Fruit fly (Drosophila melanogaster): Measurements from ENCODE around the gene CG7131.

The CG7131 gene

DNA sequence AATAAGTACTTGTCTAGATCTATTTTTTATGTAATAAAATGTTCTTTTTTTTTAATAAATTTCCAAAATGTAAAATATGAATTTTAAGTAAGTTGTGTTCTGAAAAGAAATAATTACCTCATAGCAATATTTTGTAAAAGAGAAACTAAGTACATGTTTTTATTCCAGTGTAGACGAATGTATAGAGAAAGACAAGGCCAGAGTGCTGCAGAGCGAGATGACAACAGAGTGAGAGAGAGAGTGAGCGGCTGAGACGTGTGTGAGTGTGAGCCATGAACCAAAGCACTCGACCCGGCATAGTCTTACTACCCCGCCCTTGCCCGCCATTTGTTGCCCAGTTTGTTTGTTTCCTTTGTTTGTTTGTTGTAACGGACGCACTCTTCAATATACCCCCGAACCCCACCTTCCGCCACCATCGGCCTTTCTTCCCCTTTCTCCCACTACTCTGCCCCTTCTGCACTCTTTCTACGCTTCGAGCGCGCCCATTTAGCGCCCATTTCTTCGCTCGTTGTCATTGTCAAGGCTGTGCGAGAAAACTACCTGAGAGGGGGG, 22.9 kb upstream of the CG7131 start (continued):
- no peak for TF ChIP-seq ssp (GFP tag; IDR thresholded peaks at IDR 0.05)
- no peak for TF ChIP-seq Stat92E (GFP tag; optimal IDR thresholded peaks at IDR 0.05)
- no peak for TF ChIP-seq tx (GFP tag; optimal IDR thresholded peaks at IDR 0.05)
- peak; percentile 54 for TF ChIP-seq CG18619 (GFP tag; optimal IDR thresholded peaks at IDR 0.05)
- TF ChIP-seq CG4424 (GFP tag; optimal IDR thresholded peaks at IDR 0.05): peak; percentile 33
- TF ChIP-seq CG6689 (GFP tag; IDR thresholded peaks at IDR 0.05): peak; percentile 62
- peak; percentile 18 for TF ChIP-seq tup (GFP tag; optimal IDR thresholded peaks at IDR 0.05)
- TF ChIP-seq luna (GFP tag; optimal IDR thresholded peaks at IDR 0.05): no peak
- peak; percentile 64 for TF ChIP-seq HHEX (GFP tag; optimal IDR thresholded peaks at IDR 0.05)
- peak; percentile 67 for TF ChIP-seq nmo (GFP tag; optimal IDR thresholded peaks at IDR 0.05)
- TF ChIP-seq insv (GFP tag; optimal IDR thresholded peaks at IDR 0.05): no peak
- peak; percentile 63 for TF ChIP-seq onecut (GFP tag; IDR thresholded peaks at IDR 0.05)
- TF ChIP-seq pum (GFP tag; optimal IDR thresholded peaks at IDR 0.05): peak; percentile 14
- 0 out of 2 replicates have a peak, but pooled peaks have one; percentile 14 for TF ChIP-seq nerfin-2 (GFP tag; IDR thresholded peaks at IDR 0.05; ENCODE audit: partially characterized antibody)
- no peak for TF ChIP-seq gfzf (GFP tag; optimal IDR thresholded peaks at IDR 0.05)
- TF ChIP-seq btn (GFP tag; optimal IDR thresholded peaks at IDR 0.05): no peak
- TF ChIP-seq ERR (GFP tag; optimal IDR thresholded peaks at IDR 0.05): no peak
- peak; percentile 61 for TF ChIP-seq scrt (GFP tag; optimal IDR thresholded peaks at IDR 0.05)
- peak; percentile 16 for TF ChIP-seq bigmax (GFP tag; optimal IDR thresholded peaks at IDR 0.05)
- TF ChIP-seq dmrt99B (tag; optimal IDR thresholded peaks at IDR 0.05): peak; percentile 64
- peak; percentile 75 for TF ChIP-seq grau (tag; optimal IDR thresholded peaks at IDR 0.05)
- no peak for TF ChIP-seq Neu2 (GFP tag; optimal IDR thresholded peaks at IDR 0.05; ENCODE audit: borderline replicate concordance)
- peak; percentile 40 for TF ChIP-seq CG18764 (GFP tag; optimal IDR thresholded peaks at IDR 0.05)
- peak; percentile 67 for TF ChIP-seq CG15269 (tag; optimal IDR thresholded peaks at IDR 0.05)
- peak; percentile 86 for TF ChIP-seq CG3407 (GFP tag; optimal IDR thresholded peaks at IDR 0.05)
- TF ChIP-seq CG7928 (GFP tag; optimal IDR thresholded peaks at IDR 0.05): no peak
- TF ChIP-seq fu2 (GFP tag; optimal IDR thresholded peaks at IDR 0.05): no peak
- TF ChIP-seq abd-A (tag; optimal IDR thresholded peaks at IDR 0.05): peak; percentile 97
- TF ChIP-seq BtbVII (GFP tag; optimal IDR thresholded peaks at IDR 0.05): peak; percentile 39
- TF ChIP-seq p53 (GFP tag; optimal IDR thresholded peaks at IDR 0.05): peak; percentile 49
- TF ChIP-seq inv (GFP tag; IDR thresholded peaks at IDR 0.05; ENCODE audit: partially characterized antibody): no peak
- no peak for TF ChIP-seq Fer3 (tag; optimal IDR thresholded peaks at IDR 0.05)
- TF ChIP-seq ttk (GFP tag; IDR thresholded peaks at IDR 0.05): peak; percentile 83
- TF ChIP-seq aop (GFP tag; IDR thresholded peaks at IDR 0.05): peak; percentile 84; the same call in 1 of the 2 replicates
- no peak for TF ChIP-seq YL-1 (GFP tag; optimal IDR thresholded peaks at IDR 0.05)
- no peak for TF ChIP-seq CG31224 (GFP tag; IDR thresholded peaks at IDR 0.05)
- TF ChIP-seq dati (GFP tag; IDR thresholded peaks at IDR 0.05): 0 out of 2 replicates have a peak, but pooled peaks have one; percentile 36
- TF ChIP-seq CG2889 (GFP tag; IDR thresholded peaks at IDR 0.05): no peak
- peak; percentile 16 for TF ChIP-seq Myb (GFP tag; optimal IDR thresholded peaks at IDR 0.05)
- peak; percentile 91 for TF ChIP-seq ATbp (GFP tag; optimal IDR thresholded peaks at IDR 0.05)
- TF ChIP-seq twi (tag; optimal IDR thresholded peaks at IDR 0.05): peak; percentile 17
- no peak for TF ChIP-seq sens-2 (GFP tag; IDR thresholded peaks at IDR 0.05)
- TF ChIP-seq her (GFP tag; optimal IDR thresholded peaks at IDR 0.05): peak; percentile 47
- peak; percentile 68 for TF ChIP-seq CG17829 (tag; optimal IDR thresholded peaks at IDR 0.05)
- peak in 1 of 2 experiments; percentile 76 for TF ChIP-seq Hr51 (GFP tag; optimal IDR thresholded peaks at IDR 0.05)
- TF ChIP-seq B-H2 (GFP tag; optimal IDR thresholded peaks at IDR 0.05): no peak
- TF ChIP-seq Pdp1 (GFP tag; optimal IDR thresholded peaks at IDR 0.05): peak; percentile 17 to 30
- TF ChIP-seq run (tag; optimal IDR thresholded peaks at IDR 0.05): peak; percentile 9
- peak; percentile 41 for TF ChIP-seq NC2α (GFP tag; optimal IDR thresholded peaks at IDR 0.05)

Data from whole organism, embryonic.